Fruit fly (Drosophila melanogaster) whole organism: ENCODE measurements around the gene Nup160.

Source experiments
- pan ChIP-seq: fragments of >200 bp; optimal IDR thresholded peaks from 2 replicates; lab custom pipeline; 2017
- psq ChIP-seq: fragments of >200 bp; optimal IDR thresholded peaks from 2 replicates; lab custom pipeline; 2017
- usp ChIP-seq: fragments of >200 bp; optimal IDR thresholded peaks from 2 replicates; lab custom pipeline; 2017; ENCODE audit warnings: missing biosample characterization, missing genetic modification characterization, mixed read lengths

- TF ChIP-seq psq = no peak
- no peak for TF ChIP-seq usp (GFP tag; lab: Kevin White, UChicago)
- no peak for TF ChIP-seq pan
Measured at dm6 chr2L:11136093-11136492, 12.5 kb downstream of the Nup160 start, which contains the start of gene hgo.
